Fruit fly (Drosophila melanogaster): Measurements from ENCODE around the gene CDK2AP1.

Gene CDK2AP1

dm6 chrX:11147553-11148067 lies 10.0 kb downstream of the CDK2AP1 start:
- TF ChIP-seq psq (optimal IDR thresholded peaks at IDR 0.05) (no peak), CG8478 (optimal IDR thresholded peaks at IDR 0.05) (no peak), usp (GFP tag; optimal IDR thresholded peaks at IDR 0.05) (no peak)

dm6 chrX:11148272-11148835 lies 10.7 kb downstream of the CDK2AP1 start, which contains the start of gene Ran:
Gene Ran, minus strand, starts transcription at chrX:11148716.
- TF ChIP-seq EcR (GFP tag; optimal IDR thresholded peaks at IDR 0.05): no peak
- no peak for TF ChIP-seq Dll (optimal IDR thresholded peaks at IDR 0.05)
- no peak for TF ChIP-seq usp (GFP tag; optimal IDR thresholded peaks at IDR 0.05)
- TF ChIP-seq psq (optimal IDR thresholded peaks at IDR 0.05): no peak
- TF ChIP-seq pan (optimal IDR thresholded peaks at IDR 0.05): no peak
- TF ChIP-seq CG8478 (optimal IDR thresholded peaks at IDR 0.05): no peak

dm6 chrX:11149201-11149600 lies 11.5 kb downstream of the CDK2AP1 start, which contains the start of gene Lint-1:
Gene Lint-1, plus strand, starts transcription at chrX:11149323.
- no peak for TF ChIP-seq psq (optimal IDR thresholded peaks at IDR 0.05)
- TF ChIP-seq pan (optimal IDR thresholded peaks at IDR 0.05): no peak
- no peak for TF ChIP-seq usp (GFP tag; optimal IDR thresholded peaks at IDR 0.05)
- TF ChIP-seq CG8478 (optimal IDR thresholded peaks at IDR 0.05): no peak
- TF ChIP-seq Dll (optimal IDR thresholded peaks at IDR 0.05): no peak
- no peak for TF ChIP-seq EcR (GFP tag; optimal IDR thresholded peaks at IDR 0.05)

- TF ChIP-seq pan (optimal IDR thresholded peaks at IDR 0.05): no peak
- TF ChIP-seq Dll (optimal IDR thresholded peaks at IDR 0.05): no peak
- TF ChIP-seq psq (optimal IDR thresholded peaks at IDR 0.05): no peak
- no peak for TF ChIP-seq EcR (GFP tag; optimal IDR thresholded peaks at IDR 0.05)
- TF ChIP-seq CG8478 (optimal IDR thresholded peaks at IDR 0.05): no peak
Measured at dm6 chrX:11153413-11153812, 15.8 kb downstream of the CDK2AP1 start.

- TF ChIP-seq usp (GFP tag; optimal IDR thresholded peaks at IDR 0.05): no peak
Measured at dm6 chrX:11153826-11154510, 16.3 kb downstream of the CDK2AP1 start, which contains the start of the genes rtv and Dlic. Gene rtv, minus strand, starts transcription at chrX:11153990. Gene Dlic, plus strand, starts transcription at chrX:11154421.

dm6 chrX:11154511-11155197 lies 17.0 kb downstream of the CDK2AP1 start:
- peak; percentile 56 for TF ChIP-seq CG8478 (optimal IDR thresholded peaks at IDR 0.05)
- TF ChIP-seq usp (GFP tag; optimal IDR thresholded peaks at IDR 0.05): no peak
- TF ChIP-seq EcR (GFP tag; optimal IDR thresholded peaks at IDR 0.05): no peak
- TF ChIP-seq Dll (optimal IDR thresholded peaks at IDR 0.05): peak; percentile 83
- no peak for TF ChIP-seq psq (optimal IDR thresholded peaks at IDR 0.05)
- no peak for TF ChIP-seq pan (optimal IDR thresholded peaks at IDR 0.05)

- TF ChIP-seq pan (optimal IDR thresholded peaks at IDR 0.05) (no peak), EcR (GFP tag; optimal IDR thresholded peaks at IDR 0.05) (no peak), psq (optimal IDR thresholded peaks at IDR 0.05) (no peak), CG8478 (optimal IDR thresholded peaks at IDR 0.05) (no peak), usp (GFP tag; optimal IDR thresholded peaks at IDR 0.05) (no peak), Dll (optimal IDR thresholded peaks at IDR 0.05) (no peak)
Measured at dm6 chrX:11155808-11156589, 18.3 kb downstream of the CDK2AP1 start.

- TF ChIP-seq Dll (optimal IDR thresholded peaks at IDR 0.05) (no peak), psq (optimal IDR thresholded peaks at IDR 0.05) (no peak), EcR (GFP tag; optimal IDR thresholded peaks at IDR 0.05) (no peak), usp (GFP tag; optimal IDR thresholded peaks at IDR 0.05) (no peak), CG8478 (optimal IDR thresholded peaks at IDR 0.05) (no peak), pan (optimal IDR thresholded peaks at IDR 0.05) (no peak)
Measured at dm6 chrX:11159710-11160446, 22.2 kb downstream of the CDK2AP1 start, which contains the start of gene CG32668. Gene CG32668, minus strand, starts transcription at chrX:11159760.

- TF ChIP-seq EcR (GFP tag; optimal IDR thresholded peaks at IDR 0.05) (no peak), CG8478 (optimal IDR thresholded peaks at IDR 0.05) (no peak), psq (optimal IDR thresholded peaks at IDR 0.05) (no peak), Dll (optimal IDR thresholded peaks at IDR 0.05) (no peak), usp (GFP tag; optimal IDR thresholded peaks at IDR 0.05) (no peak), pan (optimal IDR thresholded peaks at IDR 0.05) (no peak)
Measured at dm6 chrX:11168958-11169357, 31.3 kb downstream of the CDK2AP1 start, which contains the start of gene Antdh. Gene Antdh, minus strand, starts transcription at chrX:11169058.

- no peak for TF ChIP-seq usp (GFP tag; optimal IDR thresholded peaks at IDR 0.05)
- no peak for TF ChIP-seq psq (optimal IDR thresholded peaks at IDR 0.05)
- no peak for TF ChIP-seq EcR (GFP tag; optimal IDR thresholded peaks at IDR 0.05)
- TF ChIP-seq CG8478 (optimal IDR thresholded peaks at IDR 0.05): no peak
- no peak for TF ChIP-seq pan (optimal IDR thresholded peaks at IDR 0.05)
- no peak for TF ChIP-seq Dll (optimal IDR thresholded peaks at IDR 0.05)
Measured at dm6 chrX:11170578-11170977, 32.9 kb downstream of the CDK2AP1 start, which contains the start of gene CG1394. Gene CG1394, minus strand, starts transcription at chrX:11170678.

- TF ChIP-seq EcR (GFP tag; optimal IDR thresholded peaks at IDR 0.05) (no peak), pan (optimal IDR thresholded peaks at IDR 0.05) (no peak)
Measured at dm6 chrX:11176073-11176472, 38.4 kb downstream of the CDK2AP1 start.
